Worm (Caenorhabditis elegans) whole organism, L2 larva: Measurements from ENCODE around the gene F26G1.3.

Experiments used
- C34F6.9 ChIP-seq: fragments of 150-350 bp; optimal IDR thresholded peaks from 2 replicates; lab custom pipeline; 2014; ENCODE audit warnings: missing biosample characterization, missing genetic modification characterization
- F13H6.1 ChIP-seq: sonication (generic microtip); optimal IDR thresholded peaks from 2 replicates; lab custom pipeline; 2016; ENCODE audit warnings: missing genetic modification characterization, missing compliant biosample characterization
- R02D3.7 ChIP-seq: fragments of 150-350 bp; optimal IDR thresholded peaks from 2 replicates; lab custom pipeline; 2014; ENCODE audit warnings: missing biosample characterization, missing genetic modification characterization
- Y55F3AM.14 ChIP-seq: fragments of 200-800 bp; sonication (Bioruptor generic); optimal IDR thresholded peaks from 2 replicates; lab custom pipeline; 2018; ENCODE audit warnings: mild to moderate bottlenecking, missing genetic modification characterization, missing compliant biosample characterization
- alr-1 ChIP-seq: fragments of 150-350 bp; optimal IDR thresholded peaks from 2 replicates; lab custom pipeline; 2014; ENCODE audit warnings: missing biosample characterization, missing genetic modification characterization
- aly-2 ChIP-seq: fragments of 150-350 bp; optimal IDR thresholded peaks from 2 replicates; lab custom pipeline; 2014; ENCODE audit warnings: missing biosample characterization, missing genetic modification characterization
- ama-1 ChIP-seq: fragments of 150-350 bp; optimal IDR thresholded peaks from 2 replicates; lab custom pipeline; 2018; ENCODE audit warnings: inconsistent platforms
- blmp-1 ChIP-seq: sonication (generic microtip); optimal IDR thresholded peaks from 2 replicates; lab custom pipeline; 2017; ENCODE audit warnings: missing genetic modification characterization, mild to moderate bottlenecking, missing compliant biosample characterization, antibody characterized with exemption, moderate library complexity; ENCODE audit not compliant: insufficient read depth
- ceh-16 ChIP-seq: fragments of 150-350 bp; optimal IDR thresholded peaks from 2 replicates; lab custom pipeline; 2014; ENCODE audit warnings: missing biosample characterization, missing genetic modification characterization
- ceh-82 ChIP-seq: fragments of 150-350 bp; optimal IDR thresholded peaks from 2 replicates; lab custom pipeline; 2014; ENCODE audit warnings: missing biosample characterization, missing genetic modification characterization
- crh-2 ChIP-seq: sonication (generic microtip); optimal IDR thresholded peaks from 2 replicates; lab custom pipeline; 2017; ENCODE audit warnings: missing biosample characterization, missing genetic modification characterization
- dmd-4 ChIP-seq: sonication (generic microtip); optimal IDR thresholded peaks from 2 replicates; lab custom pipeline; 2017; ENCODE audit warnings: missing biosample characterization, missing genetic modification characterization
- egl-27 ChIP-seq: sonication (generic microtip); optimal IDR thresholded peaks from 3 replicates; lab custom pipeline; 2017; ENCODE audit warnings: missing biosample characterization, missing genetic modification reagents, missing genetic modification characterization
- elt-1 ChIP-seq: fragments of 150-350 bp; optimal IDR thresholded peaks from 2 replicates; lab custom pipeline; 2014; ENCODE audit warnings: missing biosample characterization, missing genetic modification characterization
- elt-3 ChIP-seq: sonication (generic microtip); optimal IDR thresholded peaks from 2 replicates; lab custom pipeline; 2017; ENCODE audit warnings: missing biosample characterization, missing genetic modification characterization
- fos-1 ChIP-seq: fragments of 150-350 bp; optimal IDR thresholded peaks from 2 replicates; lab custom pipeline; 2014; ENCODE audit warnings: missing biosample characterization, missing genetic modification characterization
- gmeb-1 ChIP-seq: fragments of 150-350 bp; optimal IDR thresholded peaks from 2 replicates; lab custom pipeline; 2014; ENCODE audit warnings: missing biosample characterization, missing genetic modification characterization
- lin-11 ChIP-seq: fragments of 150-350 bp; sonication (generic microtip); optimal IDR thresholded peaks from 2 replicates; lab custom pipeline; 2014; ENCODE audit warnings: missing biosample characterization, missing genetic modification characterization, inconsistent platforms, mixed read lengths
- lin-13 ChIP-seq: fragments of 150-350 bp; optimal IDR thresholded peaks from 2 replicates; lab custom pipeline; 2014; ENCODE audit warnings: missing biosample characterization, missing genetic modification reagents, missing genetic modification characterization
- lin-39 ChIP-seq: fragments of 150-350 bp; optimal IDR thresholded peaks from 2 replicates; lab custom pipeline; 2014; ENCODE audit warnings: missing biosample characterization, missing genetic modification reagents, missing genetic modification characterization
- lsy-2 ChIP-seq, 2 experiments: fragments of 150-350 bp in 1 of 2; sonication (generic microtip) in 1 of 2; optimal IDR thresholded peaks; 2 replicates each; lab custom pipeline; 2014 to 2017; ENCODE audit warnings: missing biosample characterization in 2 of 2, missing genetic modification characterization in 2 of 2
- mab-5 ChIP-seq: fragments of 150-350 bp; optimal IDR thresholded peaks from 2 replicates; lab custom pipeline; 2014; ENCODE audit warnings: missing biosample characterization, missing genetic modification characterization
- mbf-1 ChIP-seq: sonication (generic microtip); optimal IDR thresholded peaks from 2 replicates; lab custom pipeline; 2017; ENCODE audit warnings: missing biosample characterization, missing genetic modification characterization
- mdl-1 ChIP-seq, 2 experiments: fragments of 150-350 bp in 1 of 2; sonication (generic microtip) in 1 of 2; optimal IDR thresholded peaks; 2 replicates each; lab custom pipeline; 2017; ENCODE audit warnings: missing biosample characterization in 2 of 2, missing genetic modification characterization in 2 of 2
- nhr-10 ChIP-seq: sonication (generic microtip); optimal IDR thresholded peaks from 2 replicates; lab custom pipeline; 2017; ENCODE audit warnings: missing biosample characterization, missing genetic modification characterization
- nhr-12 ChIP-seq: fragments of 150-350 bp; optimal IDR thresholded peaks from 2 replicates; lab custom pipeline; 2014; ENCODE audit warnings: missing biosample characterization, missing genetic modification characterization
- nhr-129 ChIP-seq: fragments of 150-350 bp; optimal IDR thresholded peaks from 2 replicates; lab custom pipeline; 2014; ENCODE audit warnings: missing biosample characterization, missing genetic modification characterization
- nhr-23 ChIP-seq: fragments of 150-350 bp; optimal IDR thresholded peaks from 2 replicates; lab custom pipeline; 2014; ENCODE audit warnings: missing biosample characterization, missing genetic modification reagents, missing genetic modification characterization
- nhr-25 ChIP-seq: fragments of 150-350 bp; sonication (generic microtip); optimal IDR thresholded peaks from 3 replicates; lab custom pipeline; 2014; ENCODE audit warnings: missing biosample characterization, missing genetic modification characterization
- nhr-77 ChIP-seq: fragments of 150-350 bp; optimal IDR thresholded peaks from 2 replicates; lab custom pipeline; 2014; ENCODE audit warnings: missing biosample characterization, missing genetic modification characterization
- sem-4 ChIP-seq: fragments of 150-350 bp; optimal IDR thresholded peaks from 2 replicates; lab custom pipeline; 2014; ENCODE audit warnings: missing biosample characterization, missing genetic modification reagents, missing genetic modification characterization
- sma-9 ChIP-seq, 2 experiments: fragments of 150-350 bp in 1 of 2; sonication (generic microtip) in 1 of 2; optimal IDR thresholded peaks; 2 replicates each; lab custom pipeline; 2014 to 2016; ENCODE audit warnings: missing genetic modification characterization in 2 of 2, mild to moderate bottlenecking in 1 of 2, missing biosample characterization in 1 of 2, missing compliant biosample characterization in 1 of 2, missing genetic modification reagents in 1 of 2, moderate library complexity in 1 of 2
- snpc-4 ChIP-seq: fragments of 150-350 bp; optimal IDR thresholded peaks from 2 replicates; lab custom pipeline; 2014; ENCODE audit warnings: missing biosample characterization, missing genetic modification characterization
- unc-55 ChIP-seq: fragments of 150-350 bp; sonication (generic microtip); optimal IDR thresholded peaks from 3 replicates; lab custom pipeline; 2014; ENCODE audit warnings: missing biosample characterization, missing genetic modification reagents, missing genetic modification characterization
- zag-1 ChIP-seq: fragments of 150-350 bp; optimal IDR thresholded peaks from 2 replicates; lab custom pipeline; 2014; ENCODE audit warnings: missing biosample characterization, missing genetic modification characterization
- ztf-11 ChIP-seq: sonication (generic microtip); optimal IDR thresholded peaks from 2 replicates; lab custom pipeline; 2017; ENCODE audit warnings: missing biosample characterization, missing genetic modification characterization
- ztf-4 ChIP-seq: fragments of 150-350 bp; optimal IDR thresholded peaks from 2 replicates; lab custom pipeline; 2014; ENCODE audit warnings: missing biosample characterization, missing genetic modification characterization

The F26G1.3 gene

ce11 chrII:4772441-4772840 lies 13.9 kb downstream of the F26G1.3 start:
- TF ChIP-seq lin-13 (GFP tag; lab: Kevin White, UChicago), result no peak
- no peak for TF ChIP-seq sem-4 (tag; lab: Kevin White, UChicago)
- no peak for TF ChIP-seq zag-1 (tag; lab: Kevin White, UChicago)
- TF ChIP-seq ama-1 (lab: Kevin White, UChicago), result no peak
- no peak for TF ChIP-seq nhr-12
- peak; percentile 18 for TF ChIP-seq blmp-1 (tag; lab: Kevin White, UChicago)
- no peak for TF ChIP-seq lin-11 (tag; lab: Kevin White, UChicago)
- no peak for TF ChIP-seq ztf-11 (tag; lab: Kevin White, UChicago)
- no peak for TF ChIP-seq crh-2 (tag; lab: Kevin White, UChicago)
- TF ChIP-seq aly-2, result no peak
- TF ChIP-seq alr-1 (tag; lab: Kevin White, UChicago), result no peak
- TF ChIP-seq mab-5 (tag; lab: Kevin White, UChicago), result no peak
- TF ChIP-seq sma-9 (GFP tag; optimal IDR thresholded peaks at IDR 0.05; lab: Kevin White, UChicago), result no peak
- TF ChIP-seq sma-9 (tag; optimal IDR thresholded peaks at IDR 0.05; lab: Kevin White, UChicago), result no peak
- no peak for TF ChIP-seq dmd-4 (tag; lab: Kevin White, UChicago)
- no peak for TF ChIP-seq nhr-25 (tag; lab: Kevin White, UChicago)
- no peak for TF ChIP-seq Y55F3AM.14 (GFP tag; lab: Kevin White, UChicago)
- TF ChIP-seq F13H6.1 (tag; lab: Kevin White, UChicago), result peak; percentile 12
- no peak for TF ChIP-seq snpc-4
- no peak for TF ChIP-seq ztf-4
- peak; percentile 2 for TF ChIP-seq fos-1 (tag; lab: Kevin White, UChicago)
- TF ChIP-seq ceh-16 (tag; lab: Kevin White, UChicago), result no peak
- no peak for TF ChIP-seq nhr-129 (tag; lab: Kevin White, UChicago)
- no peak for TF ChIP-seq lsy-2 (tag; optimal IDR thresholded peaks at IDR 0.05; lab: Kevin White, UChicago)
- no peak for TF ChIP-seq mbf-1 (tag; lab: Kevin White, UChicago)
- no peak for TF ChIP-seq unc-55 (GFP tag; lab: Kevin White, UChicago)
- TF ChIP-seq nhr-10, result no peak

- TF ChIP-seq fos-1 (tag; lab: Kevin White, UChicago) (peak; percentile 28), mdl-1 (tag; optimal IDR thresholded peaks at IDR 0.05; lab: Kevin White, UChicago) (no peak)
Measured at ce11 chrII:4773891-4774432, 15.4 kb downstream of the F26G1.3 start, which contains the start of the genes F26G1.9 and F26G1.10. Gene F26G1.9 (minus strand): TSS chrII:4773991. Gene F26G1.10 (plus strand): TSS chrII:4774382.

- TF ChIP-seq ceh-82 (tag; lab: Kevin White, UChicago) (no peak), egl-27 (tag; lab: Kevin White, UChicago) (no peak), R02D3.7 (tag; lab: Kevin White, UChicago) (no peak), nhr-77 (tag; lab: Kevin White, UChicago) (no peak), C34F6.9 (tag; lab: Kevin White, UChicago) (no peak), F13H6.1 (tag; lab: Kevin White, UChicago) (no peak)
Measured at ce11 chrII:4775802-4776201, 17.2 kb downstream of the F26G1.3 start.

ce11 chrII:4776933-4777332 lies 18.4 kb downstream of the F26G1.3 start, which contains the start of gene F26G1.11:
Gene F26G1.11 (plus strand): TSS chrII:4777137.
- peak; percentile 18 for TF ChIP-seq sma-9 (GFP tag; optimal IDR thresholded peaks at IDR 0.05; lab: Kevin White, UChicago)
- TF ChIP-seq sma-9 (tag; optimal IDR thresholded peaks at IDR 0.05; lab: Kevin White, UChicago), result no peak
- TF ChIP-seq fos-1 (tag; lab: Kevin White, UChicago), result peak; percentile 90
- TF ChIP-seq crh-2 (tag; lab: Kevin White, UChicago), result peak; percentile 16
- no peak for TF ChIP-seq nhr-23 (tag; lab: Kevin White, UChicago)

DNA sequence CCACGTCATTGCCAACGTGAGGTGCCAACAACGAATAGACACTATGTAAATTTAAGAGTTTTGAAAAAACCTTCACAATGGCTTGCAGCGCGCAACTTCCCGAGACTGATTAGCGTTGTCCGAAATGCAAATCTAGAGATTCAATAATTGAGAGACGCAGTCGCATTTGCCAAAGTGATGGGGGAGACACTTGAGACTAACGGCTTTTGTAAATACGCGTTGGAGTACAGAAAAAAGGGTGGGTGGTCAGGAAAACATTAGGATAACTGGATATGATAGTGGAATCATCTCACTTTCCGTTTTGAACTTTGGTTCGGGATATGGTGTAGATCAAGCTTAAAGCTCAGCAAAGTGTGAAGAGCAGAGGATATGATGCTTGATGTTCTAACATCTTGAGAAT lies 21.2 kb downstream of the F26G1.3 start:
- TF ChIP-seq gmeb-1 (tag; lab: Kevin White, UChicago) (no peak), crh-2 (tag; lab: Kevin White, UChicago) (no peak), ceh-16 (tag; lab: Kevin White, UChicago) (no peak), lin-39 (tag; lab: Kevin White, UChicago) (no peak), elt-1 (tag; lab: Kevin White, UChicago) (no peak), R02D3.7 (tag; lab: Kevin White, UChicago) (no peak), elt-3 (tag; lab: Kevin White, UChicago) (no peak), F13H6.1 (tag; lab: Kevin White, UChicago) (no peak), ztf-11 (tag; lab: Kevin White, UChicago) (no peak), zag-1 (tag; lab: Kevin White, UChicago) (no peak), lsy-2 (tag; optimal IDR thresholded peaks at IDR 0.05; lab: Kevin White, UChicago) (no peak), aly-2 (no peak)
